Worm (Caenorhabditis elegans): ENCODE results near the gene K09D9.14.

- TF ChIP-seq mdl-1 (tag; optimal IDR thresholded peaks at IDR 0.05) (no peak), skn-1 (tag; optimal IDR thresholded peaks at IDR 0.05) (no peak)
These were observed 27.6 kb downstream of the K09D9.14 start, which contains the start of gene K09D9.9 for ce11 chrV:3994048-3994447.

All from whole organism, L3 larva.